Fruit fly (Drosophila melanogaster) whole organism, embryonic: ENCODE measurements around the gene Pvf3.
A peak's percentile ranks its signal among the peaks of the same experiment; 100 is the strongest.

Experiments used
- ATbp ChIP-seq: fragments of 200-800 bp; sonication (Bioruptor generic); optimal IDR thresholded peaks from 2 replicates; lab custom pipeline; 2017; ENCODE audit warnings: missing biosample characterization, mild to moderate bottlenecking, missing genetic modification characterization, missing genetic modification reagents
- Bteb2 ChIP-seq: fragments of 200-800 bp; sonication (Bioruptor generic); optimal IDR thresholded peaks from 2 replicates; lab custom pipeline; 2016; ENCODE audit warnings: missing biosample characterization, missing genetic modification characterization
- CG10321 ChIP-seq: fragments of 200-800 bp; sonication (Bioruptor generic); IDR thresholded peaks from 2 replicates; pipeline ENCODE4 v1.3.6; 2022; ENCODE audit warnings: missing biosample characterization, missing genetic modification characterization
- CG12071 ChIP-seq: fragments of 200-800 bp; sonication (Bioruptor generic); optimal IDR thresholded peaks from 3 replicates; lab custom pipeline; 2018; ENCODE audit warnings: missing biosample characterization, mild to moderate bottlenecking, missing genetic modification characterization
- CG12219 ChIP-seq: fragments of 200-800 bp; sonication (Bioruptor generic); optimal IDR thresholded peaks from 3 replicates; lab custom pipeline; 2018; ENCODE audit warnings: missing biosample characterization, mild to moderate bottlenecking, missing genetic modification characterization
- CG14710 ChIP-seq: fragments of 200-800 bp; sonication (Bioruptor generic); optimal IDR thresholded peaks from 3 replicates; lab custom pipeline; 2019; ENCODE audit warnings: missing biosample characterization, mild to moderate bottlenecking, missing genetic modification characterization, moderate library complexity
- CG1603 ChIP-seq: fragments of 200-800 bp; sonication (Bioruptor generic); optimal IDR thresholded peaks from 2 replicates; lab custom pipeline; 2019; ENCODE audit warnings: missing biosample characterization, mild to moderate bottlenecking, missing genetic modification characterization, moderate library complexity
- CG16815 ChIP-seq: fragments of 200-800 bp; sonication (Bioruptor generic); optimal IDR thresholded peaks from 3 replicates; lab custom pipeline; 2017; ENCODE audit warnings: missing biosample characterization, mild to moderate bottlenecking, missing genetic modification characterization
- CG17385 ChIP-seq: fragments of 200-800 bp; sonication (Bioruptor generic); optimal IDR thresholded peaks from 3 replicates; lab custom pipeline; 2018; ENCODE audit warnings: missing biosample characterization, mild to moderate bottlenecking, missing genetic modification characterization
- CG17802 ChIP-seq: fragments of 200-800 bp; sonication (Bioruptor generic); optimal IDR thresholded peaks from 2 replicates; lab custom pipeline; 2018; ENCODE audit warnings: missing biosample characterization, mild to moderate bottlenecking, missing genetic modification characterization, moderate library complexity
- CG1792 ChIP-seq: fragments of 200-800 bp; sonication (Bioruptor generic); optimal IDR thresholded peaks from 2 replicates; lab custom pipeline; 2016; ENCODE audit warnings: missing biosample characterization, missing genetic modification characterization
- CG2129 ChIP-seq: fragments of 200-800 bp; sonication (Bioruptor generic); IDR thresholded peaks from 2 replicates; pipeline ENCODE4 v1.3.6; 2022; ENCODE audit warnings: missing biosample characterization, missing genetic modification characterization; ENCODE audit not compliant: partially characterized antibody
- CG2678 ChIP-seq: fragments of 200-800 bp; sonication (Bioruptor generic); optimal IDR thresholded peaks from 3 replicates; lab custom pipeline; 2019; ENCODE audit warnings: missing biosample characterization, mild to moderate bottlenecking, missing genetic modification characterization, moderate library complexity
- CG3847 ChIP-seq: fragments of 200-800 bp; sonication (Bioruptor generic); IDR thresholded peaks from 2 replicates; pipeline ENCODE4 v1.3.6; 2022; ENCODE audit warnings: missing biosample characterization, missing genetic modification characterization
- CG4707 ChIP-seq: fragments of 200-800 bp; sonication (Bioruptor generic); optimal IDR thresholded peaks from 2 replicates; lab custom pipeline; 2018; ENCODE audit warnings: missing biosample characterization, mild to moderate bottlenecking, missing genetic modification characterization, moderate library complexity
- CG9437 ChIP-seq: fragments of 200-800 bp; sonication (Bioruptor generic); optimal IDR thresholded peaks from 2 replicates; lab custom pipeline; 2018; ENCODE audit warnings: missing biosample characterization, mild to moderate bottlenecking, missing genetic modification characterization
- Camta ChIP-seq: fragments of 200-800 bp; sonication (Bioruptor generic); optimal IDR thresholded peaks from 2 replicates; lab custom pipeline; 2016; ENCODE audit warnings: missing biosample characterization, missing genetic modification characterization
- Elba2 ChIP-seq: fragments of 200-800 bp; sonication (Bioruptor generic); optimal IDR thresholded peaks from 3 replicates; lab custom pipeline; 2016; ENCODE audit warnings: missing biosample characterization, missing genetic modification characterization
- Lhr ChIP-seq: fragments of 200-800 bp; sonication (Bioruptor generic); optimal IDR thresholded peaks from 3 replicates; lab custom pipeline; 2017; ENCODE audit warnings: mild to moderate bottlenecking, missing biosample characterization, missing genetic modification reagents, missing genetic modification characterization
- MTF-1 ChIP-seq: fragments of 200-800 bp; sonication (Bioruptor generic); optimal IDR thresholded peaks from 2 replicates; lab custom pipeline; 2018; ENCODE audit warnings: missing biosample characterization, mild to moderate bottlenecking, missing genetic modification characterization, borderline replicate concordance
- Mad ChIP-seq: fragments of 200-800 bp; sonication (Bioruptor generic); optimal IDR thresholded peaks from 2 replicates; lab custom pipeline; 2016; ENCODE audit warnings: missing biosample characterization, missing genetic modification characterization
- Med ChIP-seq: fragments of 200-800 bp; sonication (Bioruptor generic); peaks from one replicate; lab custom pipeline; 2016; ENCODE audit warnings: missing biosample characterization, missing genetic modification characterization, mild to moderate bottlenecking, inconsistent platforms, moderate library complexity
- NC2α ChIP-seq: fragments of 200-800 bp; sonication (Bioruptor generic); optimal IDR thresholded peaks from 2 replicates; lab custom pipeline; 2016; ENCODE audit warnings: missing biosample characterization, missing genetic modification characterization
- Opbp ChIP-seq: fragments of 200-800 bp; sonication (Bioruptor generic); IDR thresholded peaks from 3 replicates; pipeline ENCODE4 v1.3.6; 2022; ENCODE audit warnings: missing biosample characterization, missing genetic modification characterization; ENCODE audit not compliant: partially characterized antibody
- Tbp ChIP-seq: fragments of >200 bp; optimal IDR thresholded peaks from 2 replicates; lab custom pipeline; 2018; ENCODE audit warnings: missing biosample characterization, missing genetic modification characterization
- ac ChIP-seq: fragments of 200-800 bp; sonication (Bioruptor generic); optimal IDR thresholded peaks from 3 replicates; lab custom pipeline; 2017; ENCODE audit warnings: missing biosample characterization, mild to moderate bottlenecking, missing genetic modification characterization
- ase ChIP-seq: fragments of 200-800 bp; sonication (Bioruptor generic); IDR thresholded peaks from 3 replicates; pipeline ENCODE4 v1.3.6; 2022; ENCODE audit warnings: missing biosample characterization, missing genetic modification characterization
- bcd ChIP-seq: fragments of 200-800 bp; sonication (Bioruptor generic); optimal IDR thresholded peaks from 2 replicates; lab custom pipeline; 2017; ENCODE audit warnings: missing biosample characterization, mild to moderate bottlenecking, missing genetic modification characterization
- bsh ChIP-seq, 2 experiments: fragments of 200-800 bp; sonication (Bioruptor generic); optimal IDR thresholded peaks; 2 replicates each; lab custom pipeline; 2017 to 2018; ENCODE audit warnings: mild to moderate bottlenecking in 2 of 2, missing biosample characterization in 2 of 2, missing genetic modification characterization in 2 of 2, moderate library complexity in 1 of 2
- btn ChIP-seq: fragments of 200-800 bp; sonication (Bioruptor generic); optimal IDR thresholded peaks from 2 replicates; lab custom pipeline; 2016; ENCODE audit warnings: missing biosample characterization, missing genetic modification characterization
- cato ChIP-seq: fragments of 200-800 bp; sonication (Bioruptor generic); optimal IDR thresholded peaks from 2 replicates; lab custom pipeline; 2016; ENCODE audit warnings: missing biosample characterization, missing genetic modification characterization, borderline replicate concordance
- chm ChIP-seq: fragments of 200-800 bp; sonication (Bioruptor generic); IDR thresholded peaks from 2 replicates; pipeline ENCODE4 v1.3.6; 2022; ENCODE audit warnings: missing biosample characterization, missing genetic modification characterization
- corto ChIP-seq: fragments of 200-800 bp; sonication (Bioruptor generic); optimal IDR thresholded peaks from 2 replicates; lab custom pipeline; 2016; ENCODE audit warnings: missing biosample characterization, mild to moderate bottlenecking, missing genetic modification characterization, moderate library complexity
- crc ChIP-seq: fragments of 200-800 bp; sonication (Bioruptor generic); optimal IDR thresholded peaks from 2 replicates; lab custom pipeline; 2016; ENCODE audit warnings: missing biosample characterization, missing genetic modification characterization
- crp ChIP-seq, 2 experiments: fragments of 200-800 bp; sonication (Bioruptor generic); optimal IDR thresholded peaks; 2 replicates in 1 of 2; 3 replicates in 1 of 2; lab custom pipeline; 2017; ENCODE audit warnings: missing biosample characterization in 2 of 2, missing genetic modification characterization in 2 of 2, mild to moderate bottlenecking in 1 of 2, moderate library complexity in 1 of 2
- dimm ChIP-seq: fragments of 200-800 bp; sonication (Bioruptor generic); IDR thresholded peaks from 2 replicates; pipeline ENCODE4 v1.3.6; 2022; ENCODE audit warnings: missing biosample characterization, missing genetic modification characterization
- gem ChIP-seq: fragments of 200-800 bp; sonication (Bioruptor generic); optimal IDR thresholded peaks from 2 replicates; lab custom pipeline; 2019; ENCODE audit warnings: missing biosample characterization, mild to moderate bottlenecking, missing genetic modification characterization, moderate library complexity
- gfzf ChIP-seq: fragments of 200-800 bp; sonication (Bioruptor generic); optimal IDR thresholded peaks from 2 replicates; lab custom pipeline; 2016; ENCODE audit warnings: missing biosample characterization, mild to moderate bottlenecking, missing genetic modification characterization, moderate library complexity
- grau ChIP-seq: fragments of 200-800 bp; optimal IDR thresholded peaks from 3 replicates; lab custom pipeline; 2019; ENCODE audit warnings: missing biosample characterization, mild to moderate bottlenecking, missing genetic modification characterization, moderate library complexity
- gsb ChIP-seq: fragments of 200-800 bp; sonication (Bioruptor generic); IDR thresholded peaks from 2 replicates; pipeline ENCODE4 v1.3.6; 2022; ENCODE audit warnings: missing biosample characterization, missing genetic modification characterization
- hb ChIP-seq: fragments of 200-800 bp; sonication (Bioruptor generic); IDR thresholded peaks from 3 replicates; pipeline ENCODE4 v1.3.6; 2022; ENCODE audit warnings: missing biosample characterization, missing genetic modification characterization; ENCODE audit not compliant: partially characterized antibody
- klu ChIP-seq: fragments of 200-800 bp; sonication (Bioruptor generic); IDR thresholded peaks from 2 replicates; pipeline ENCODE4 v1.3.6; 2022; ENCODE audit warnings: missing biosample characterization, missing genetic modification characterization
- nmo ChIP-seq: fragments of 200-800 bp; sonication (Bioruptor generic); optimal IDR thresholded peaks from 2 replicates; lab custom pipeline; 2018; ENCODE audit warnings: missing biosample characterization, mild to moderate bottlenecking, missing genetic modification characterization, moderate library complexity
- odd ChIP-seq: fragments of 200-800 bp; sonication (Bioruptor generic); optimal IDR thresholded peaks from 2 replicates; lab custom pipeline; 2017; ENCODE audit warnings: missing biosample characterization, mild to moderate bottlenecking, missing genetic modification characterization
- onecut ChIP-seq: fragments of 200-800 bp; sonication (Bioruptor generic); IDR thresholded peaks from 2 replicates; pipeline ENCODE4 v1.3.6; 2022; ENCODE audit warnings: missing biosample characterization, missing genetic modification characterization
- phol ChIP-seq: fragments of 200-800 bp; sonication (Bioruptor generic); optimal IDR thresholded peaks from 3 replicates; lab custom pipeline; 2018; ENCODE audit warnings: missing biosample characterization, mild to moderate bottlenecking, missing genetic modification characterization, moderate library complexity
- ro ChIP-seq: fragments of 200-800 bp; sonication (Bioruptor generic); IDR thresholded peaks from 2 replicates; pipeline ENCODE4 v1.3.6; 2022; ENCODE audit warnings: missing biosample characterization, missing genetic modification characterization
- seq ChIP-seq: fragments of 200-800 bp; sonication (Bioruptor generic); IDR thresholded peaks from 2 replicates; pipeline ENCODE4 v1.3.6; 2022; ENCODE audit warnings: missing biosample characterization, missing genetic modification characterization
- tap ChIP-seq: fragments of 200-800 bp; optimal IDR thresholded peaks from 3 replicates; lab custom pipeline; 2019; ENCODE audit warnings: missing biosample characterization, mild to moderate bottlenecking, missing genetic modification characterization, moderate library complexity
- unpg ChIP-seq: fragments of 200-800 bp; sonication (Bioruptor generic); optimal IDR thresholded peaks from 3 replicates; lab custom pipeline; 2018; ENCODE audit warnings: missing biosample characterization, mild to moderate bottlenecking, missing genetic modification characterization, moderate library complexity
- zf30C ChIP-seq: fragments of 200-800 bp; sonication (Bioruptor generic); optimal IDR thresholded peaks from 3 replicates; lab custom pipeline; 2018; ENCODE audit warnings: missing biosample characterization, mild to moderate bottlenecking, missing genetic modification characterization

Pvf3 gene

dm6 chr2L:7165832-7166231, 8.3 kb upstream of the Pvf3 start (continued):
- no peak for TF ChIP-seq odd (GFP tag; lab: Kevin White, UChicago)
- TF ChIP-seq grau (tag; lab: Kevin White, UChicago), result peak; percentile 60
- TF ChIP-seq cato, result no peak
- TF ChIP-seq corto (GFP tag; lab: Kevin White, UChicago), result no peak
- TF ChIP-seq CG1603 (tag; lab: Kevin White, UChicago), result peak; percentile 13
- no peak for TF ChIP-seq CG17802
- no peak for TF ChIP-seq ase (GFP tag; lab: Robert Waterston, UW)
- peak; percentile 2 for TF ChIP-seq CG4707
- no peak for TF ChIP-seq CG14710 (tag; lab: Kevin White, UChicago)
- no peak for TF ChIP-seq CG10321 (GFP tag; lab: Robert Waterston, UW)
- TF ChIP-seq CG1792, result no peak
- no peak for TF ChIP-seq Elba2 (GFP tag; lab: Kevin White, UChicago)
- no peak for TF ChIP-seq ac (GFP tag; lab: Kevin White, UChicago)
- TF ChIP-seq ro (GFP tag; lab: Robert Waterston, UW), result no peak
- no peak for TF ChIP-seq Lhr (GFP tag; lab: Kevin White, UChicago)
- TF ChIP-seq CG2678 (tag; lab: Kevin White, UChicago), result peak; percentile 22
- no peak for TF ChIP-seq gsb (GFP tag; lab: Robert Waterston, UW)
- TF ChIP-seq ATbp (GFP tag; lab: Kevin White, UChicago), result peak; percentile 31
- no peak for TF ChIP-seq CG9437 (GFP tag; lab: Kevin White, UChicago)
- TF ChIP-seq crc (GFP tag; lab: Kevin White, UChicago), result no peak
- peak; percentile 26 for TF ChIP-seq MTF-1 (GFP tag; lab: Kevin White, UChicago)
- TF ChIP-seq CG3847 (GFP tag; lab: Robert Waterston, UW), result no peak
- TF ChIP-seq gem, result peak; percentile 25
- TF ChIP-seq CG12071, result peak; percentile 21
- no peak for TF ChIP-seq Mad (GFP tag; lab: Kevin White, UChicago)
- TF ChIP-seq gfzf, result no peak
- TF ChIP-seq unpg (GFP tag; lab: Kevin White, UChicago), result peak; percentile 13
- no peak for TF ChIP-seq Camta (GFP tag; lab: Kevin White, UChicago)
- TF ChIP-seq bsh (GFP tag; optimal IDR thresholded peaks at IDR 0.05; lab: Kevin White, UChicago), result peak in 1 of 2 experiments; percentile 37
- peak; percentile 41 for TF ChIP-seq Med
- TF ChIP-seq CG2129 (GFP tag; lab: Robert Waterston, UW), result no peak
- no peak for TF ChIP-seq NC2α (GFP tag; lab: Kevin White, UChicago)
- TF ChIP-seq tap (tag; lab: Kevin White, UChicago), result no peak
- no peak for TF ChIP-seq nmo
- TF ChIP-seq dimm, result no peak
- no peak for TF ChIP-seq hb (GFP tag; lab: Robert Waterston, UW)
- TF ChIP-seq phol (tag; lab: Kevin White, UChicago), result no peak
- no peak for TF ChIP-seq Bteb2 (GFP tag; lab: Kevin White, UChicago)
- TF ChIP-seq crp (GFP tag; optimal IDR thresholded peaks at IDR 0.05; lab: Kevin White, UChicago), result no peak
- TF ChIP-seq klu (GFP tag; lab: Robert Waterston, UW), result no peak
- TF ChIP-seq onecut (GFP tag; lab: Robert Waterston, UW), result 0 out of 2 replicates have a peak, but pooled peaks have one; percentile 9
- no peak for TF ChIP-seq Opbp (GFP tag; lab: Robert Waterston, UW)
- no peak for TF ChIP-seq zf30C
- TF ChIP-seq CG12219 (GFP tag; lab: Kevin White, UChicago), result no peak
- no peak for TF ChIP-seq btn
- TF ChIP-seq CG17385 (GFP tag; lab: Kevin White, UChicago), result no peak
- no peak for TF ChIP-seq bcd (GFP tag; lab: Kevin White, UChicago)
- TF ChIP-seq Tbp (GFP tag; lab: Kevin White, UChicago), result no peak
- TF ChIP-seq chm (GFP tag; lab: Robert Waterston, UW), result no peak
- TF ChIP-seq CG16815 (GFP tag; lab: Kevin White, UChicago), result no peak
- no peak for TF ChIP-seq seq
